Worm (Caenorhabditis elegans): Measurements from ENCODE around the gene lst-2.

The lst-2 gene

DNA sequence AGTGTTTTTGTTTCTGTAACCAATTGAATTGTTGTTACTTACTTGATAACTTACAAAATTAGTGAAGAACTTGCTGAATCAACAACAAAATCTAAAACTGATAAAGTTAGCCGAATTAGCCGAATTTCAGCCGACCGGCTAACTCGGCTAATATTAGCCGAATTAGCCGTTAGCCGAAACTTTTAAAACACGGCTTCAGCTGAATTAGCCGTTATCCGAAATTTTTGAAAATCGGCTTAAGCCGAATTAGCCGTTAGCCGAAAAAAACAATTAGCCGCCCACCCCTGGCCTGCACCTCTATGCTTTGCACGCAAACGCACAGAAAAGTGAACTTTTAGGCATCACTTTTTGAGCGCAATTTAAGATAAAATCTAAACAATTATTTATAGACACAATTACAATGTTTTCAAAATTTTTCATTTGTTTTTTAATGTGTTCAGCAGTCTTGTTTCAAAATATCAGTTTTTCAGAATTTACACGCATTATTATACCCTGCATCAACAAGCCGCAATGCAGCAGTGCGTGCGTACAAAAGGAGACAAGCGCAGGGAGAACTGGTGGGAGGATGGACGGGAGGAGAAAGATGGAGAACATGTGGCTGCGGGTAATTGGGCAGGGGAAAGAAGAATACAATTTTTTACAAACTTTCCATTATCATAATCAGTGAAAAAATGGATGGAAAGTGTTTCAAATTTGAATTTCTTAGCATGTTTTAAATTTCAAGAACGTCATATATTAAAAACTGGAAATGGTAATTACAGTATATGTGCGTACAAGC lies 12.1 kb upstream of the lst-2 start (continued):
- peak; percentile 84 for TF ChIP-seq nhr-23 (tag; optimal IDR thresholded peaks at IDR 0.05)
- TF ChIP-seq ceh-16 (tag; optimal IDR thresholded peaks at IDR 0.05) = no peak
- TF ChIP-seq aly-2 (tag; optimal IDR thresholded peaks at IDR 0.05) = no peak
- TF ChIP-seq ceh-28 (tag; optimal IDR thresholded peaks at IDR 0.05) = peak; percentile 80
- peak; percentile 66 for TF ChIP-seq tbx-2 (tag; optimal IDR thresholded peaks at IDR 0.05)
- peak; percentile 65 for TF ChIP-seq egl-5 (tag; optimal IDR thresholded peaks at IDR 0.05)
- TF ChIP-seq nhr-76 (tag; optimal IDR thresholded peaks at IDR 0.05) = no peak
- TF ChIP-seq nhr-25 (tag; optimal IDR thresholded peaks at IDR 0.05) = peak; percentile 87

ce11 chrX:4391680-4392079 lies 8.5 kb upstream of the lst-2 start:
- no peak for TF ChIP-seq nhr-76 (tag; optimal IDR thresholded peaks at IDR 0.05)
- TF ChIP-seq ceh-9 (tag; optimal IDR thresholded peaks at IDR 0.05) = no peak
- no peak for TF ChIP-seq snpc-4 (tag; optimal IDR thresholded peaks at IDR 0.05)
- no peak for TF ChIP-seq ceh-16 (tag; optimal IDR thresholded peaks at IDR 0.05)
- TF ChIP-seq nfya-1 (tag; optimal IDR thresholded peaks at IDR 0.05; ENCODE audit: insufficient read depth) = peak; percentile 27

DNA sequence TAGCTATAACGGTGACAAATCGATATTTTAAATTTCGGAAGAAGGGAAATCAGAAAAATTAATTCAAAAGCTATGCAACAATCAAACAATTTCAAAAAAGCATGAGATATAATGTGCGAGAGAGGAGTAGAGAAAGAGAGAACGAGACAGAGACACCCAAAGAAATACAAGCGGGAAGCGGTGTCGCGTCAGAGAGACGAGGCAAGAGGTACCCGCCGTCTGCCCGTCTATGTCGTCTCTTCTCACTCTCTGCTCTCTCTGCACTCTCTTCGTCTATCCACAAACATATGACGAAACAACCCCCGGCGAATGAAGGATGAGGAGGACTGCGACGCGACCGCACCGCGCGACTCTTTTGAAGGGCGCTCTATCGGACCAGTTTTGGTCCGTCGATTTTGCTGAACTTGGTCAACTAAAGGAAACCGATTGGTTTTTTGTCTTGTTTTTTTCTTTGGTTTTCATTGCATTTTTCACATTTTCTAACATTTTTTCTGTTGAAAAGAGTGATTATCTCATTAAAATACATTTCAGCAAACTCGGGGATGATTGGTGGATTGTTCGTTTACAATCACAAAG lies 5.8 kb upstream of the lst-2 start, which contains the start of gene dpy-23:
TSS of gene dpy-23 (plus strand) at position 526 of the 576 bp plus-strand sequence.
- TF ChIP-seq ceh-28 (tag; optimal IDR thresholded peaks at IDR 0.05) (peak; percentile 86), pqm-1 (tag; optimal IDR thresholded peaks at IDR 0.05) (peak; percentile 50), fkh-10 (GFP tag; optimal IDR thresholded peaks at IDR 0.05) (peak; percentile 89), nhr-76 (tag; optimal IDR thresholded peaks at IDR 0.05) (peak; percentile 61), lsy-12 (tag; optimal IDR thresholded peaks at IDR 0.05) (peak; percentile 75), pha-4 (tag; optimal IDR thresholded peaks at IDR 0.05) (peak; percentile 97), nhr-25 (tag; optimal IDR thresholded peaks at IDR 0.05) (peak; percentile 98), nhr-43 (tag; optimal IDR thresholded peaks at IDR 0.05; ENCODE audit: poor library complexity, severe bottlenecking) (peak; percentile 93), ceh-9 (tag; optimal IDR thresholded peaks at IDR 0.05) (no peak), ztf-4 (tag; optimal IDR thresholded peaks at IDR 0.05) (peak; percentile 61), mml-1 (tag; optimal IDR thresholded peaks at IDR 0.05) (no peak), fkh-2 (tag; optimal IDR thresholded peaks at IDR 0.05) (no peak), skn-1 (tag; optimal IDR thresholded peaks at IDR 0.05) (peak; percentile 92), nfya-1 (tag; optimal IDR thresholded peaks at IDR 0.05; ENCODE audit: insufficient read depth) (peak; percentile 98), hmg-11 (tag; optimal IDR thresholded peaks at IDR 0.05) (peak; percentile 98), egl-27 (tag; optimal IDR thresholded peaks at IDR 0.05) (peak; percentile 59), elt-1 (tag; optimal IDR thresholded peaks at IDR 0.05) (peak; percentile 76), zag-1 (tag; optimal IDR thresholded peaks at IDR 0.05) (peak; percentile 72), nhr-77 (tag; optimal IDR thresholded peaks at IDR 0.05) (peak; percentile 55), daf-12 (tag; optimal IDR thresholded peaks at IDR 0.05) (no peak), nhr-67 (tag; optimal IDR thresholded peaks at IDR 0.05) (peak; percentile 37), unc-39 (tag; optimal IDR thresholded peaks at IDR 0.05) (no peak), lin-39 (tag; optimal IDR thresholded peaks at IDR 0.05) (peak; percentile 98), fos-1 (tag; optimal IDR thresholded peaks at IDR 0.05) (peak; percentile 73), ztf-11 (tag; optimal IDR thresholded peaks at IDR 0.05) (no peak), elt-2 (tag; optimal IDR thresholded peaks at IDR 0.05) (peak; percentile 81), unc-62 (GFP tag; optimal IDR thresholded peaks at IDR 0.05) (peak; percentile 85), snpc-4 (tag; optimal IDR thresholded peaks at IDR 0.05) (peak; percentile 66), ama-1 (optimal IDR thresholded peaks at IDR 0.05) (peak; percentile 22), aly-2 (tag; optimal IDR thresholded peaks at IDR 0.05) (no peak), sea-2 (GFP tag; optimal IDR thresholded peaks at IDR 0.05) (no peak), ceh-82 (tag; optimal IDR thresholded peaks at IDR 0.05) (peak; percentile 69), nhr-11 (tag; optimal IDR thresholded peaks at IDR 0.05) (peak; percentile 89), tbx-2 (tag; optimal IDR thresholded peaks at IDR 0.05) (peak; percentile 85), nhr-23 (tag; optimal IDR thresholded peaks at IDR 0.05) (peak; percentile 90), mdl-1 (tag; optimal IDR thresholded peaks at IDR 0.05) (peak; percentile 79), nhr-28 (tag; optimal IDR thresholded peaks at IDR 0.05) (no peak), egl-5 (tag; optimal IDR thresholded peaks at IDR 0.05) (no peak), nhr-12 (tag; optimal IDR thresholded peaks at IDR 0.05) (no peak), ZK546.5 (tag; optimal IDR thresholded peaks at IDR 0.05) (no peak), nhr-237 (tag; optimal IDR thresholded peaks at IDR 0.05) (no peak), elt-3 (tag; optimal IDR thresholded peaks at IDR 0.05) (peak in 1 of 3 experiments; percentile 71), jun-1 (tag; optimal IDR thresholded peaks at IDR 0.05) (peak; percentile 96), ceh-16 (tag; optimal IDR thresholded peaks at IDR 0.05) (no peak), lin-15B (tag; optimal IDR thresholded peaks at IDR 0.05) (peak; percentile 77), R02D3.7 (tag; optimal IDR thresholded peaks at IDR 0.05) (peak; percentile 72)
